Worm (Caenorhabditis elegans) whole organism, mixed stage, embryonic: Measurements from ENCODE around the gene ZK418.2.
"Not testable (repeated sequence)": the region's sequence is repeated elsewhere in the genome, so short reads cannot be mapped to it uniquely, and the experiment has no call there.

Source experiments
- M03D4.4 ChIP-seq: sonication (generic microtip); optimal IDR thresholded peaks from 2 replicates; lab custom pipeline; 2017; ENCODE audit warnings: mild to moderate bottlenecking, missing genetic modification characterization, missing compliant biosample characterization
- bed-3 ChIP-seq: fragments of 200-800 bp; sonication (Bioruptor generic); optimal IDR thresholded peaks from 3 replicates; lab custom pipeline; 2018; ENCODE audit warnings: mild to moderate bottlenecking, missing genetic modification characterization, moderate library complexity, missing compliant biosample characterization
- ceh-83 ChIP-seq: fragments of 200-800 bp; sonication (Bioruptor generic); optimal IDR thresholded peaks from 2 replicates; lab custom pipeline; 2018; ENCODE audit warnings: mild to moderate bottlenecking, missing genetic modification characterization, missing compliant biosample characterization
- ces-1 ChIP-seq: fragments of 150-350 bp; optimal IDR thresholded peaks from 2 replicates; lab custom pipeline; 2014; ENCODE audit warnings: missing biosample characterization, missing genetic modification reagents, missing genetic modification characterization
- drap-1 ChIP-seq: fragments of 200-800 bp; sonication (Bioruptor generic); optimal IDR thresholded peaks from 3 replicates; lab custom pipeline; 2018; ENCODE audit warnings: mild to moderate bottlenecking, missing genetic modification characterization, missing compliant biosample characterization
- elt-1 ChIP-seq: sonication (generic microtip); optimal IDR thresholded peaks from 2 replicates; lab custom pipeline; 2017; ENCODE audit warnings: missing genetic modification characterization, mild to moderate bottlenecking, missing compliant biosample characterization, antibody characterized with exemption, moderate library complexity, borderline replicate concordance; ENCODE audit not compliant: insufficient read depth
- elt-3 ChIP-seq: fragments of 150-350 bp; optimal IDR thresholded peaks from 2 replicates; lab custom pipeline; 2014; ENCODE audit warnings: missing biosample characterization, missing genetic modification characterization
- ham-2 ChIP-seq: fragments of 200-800 bp; sonication (Bioruptor generic); optimal IDR thresholded peaks from 2 replicates; lab custom pipeline; 2018; ENCODE audit warnings: mild to moderate bottlenecking, missing genetic modification characterization, missing compliant biosample characterization
- hlh-1 ChIP-seq: fragments of 150-350 bp; optimal IDR thresholded peaks from 2 replicates; lab custom pipeline; 2014; ENCODE audit warnings: missing biosample characterization, missing genetic modification reagents, missing genetic modification characterization
- lin-13 ChIP-seq: fragments of 150-350 bp; optimal IDR thresholded peaks from 2 replicates; lab custom pipeline; 2014; ENCODE audit warnings: missing biosample characterization, missing genetic modification characterization
- lin-32 ChIP-seq: fragments of 200-800 bp; sonication (Bioruptor generic); optimal IDR thresholded peaks from 2 replicates; lab custom pipeline; 2018; ENCODE audit warnings: mild to moderate bottlenecking, missing genetic modification characterization, missing compliant biosample characterization
- lsy-2 ChIP-seq: fragments of 150-350 bp; optimal IDR thresholded peaks from 2 replicates; lab custom pipeline; 2014; ENCODE audit warnings: missing biosample characterization, missing genetic modification characterization
- mab-5 ChIP-seq: fragments of 150-350 bp; optimal IDR thresholded peaks from 2 replicates; lab custom pipeline; 2014; ENCODE audit warnings: missing biosample characterization, missing genetic modification characterization
- mep-1 ChIP-seq: fragments of 150-350 bp; optimal IDR thresholded peaks from 2 replicates; lab custom pipeline; 2017; ENCODE audit warnings: missing biosample characterization, missing genetic modification reagents, missing genetic modification characterization, inconsistent platforms
- mls-2 ChIP-seq: sonication (generic microtip); optimal IDR thresholded peaks from 2 replicates; lab custom pipeline; 2016; ENCODE audit warnings: mild to moderate bottlenecking, missing genetic modification characterization, moderate library complexity, missing compliant biosample characterization
- nhr-12 ChIP-seq: fragments of 150-350 bp; optimal IDR thresholded peaks from 2 replicates; lab custom pipeline; 2014; ENCODE audit warnings: missing biosample characterization, missing genetic modification characterization
- nhr-237 ChIP-seq: fragments of 150-350 bp; optimal IDR thresholded peaks from 2 replicates; lab custom pipeline; 2014; ENCODE audit warnings: missing biosample characterization, missing genetic modification characterization
- nhr-28 ChIP-seq: fragments of 150-350 bp; optimal IDR thresholded peaks from 2 replicates; lab custom pipeline; 2014; ENCODE audit warnings: missing biosample characterization, missing genetic modification characterization
- nhr-76 ChIP-seq: sonication (generic microtip); optimal IDR thresholded peaks from 2 replicates; lab custom pipeline; 2017; ENCODE audit warnings: missing biosample characterization, missing genetic modification characterization
- snpc-4 ChIP-seq: fragments of 150-350 bp; optimal IDR thresholded peaks from 2 replicates; lab custom pipeline; 2014; ENCODE audit warnings: missing biosample characterization, missing genetic modification characterization
- sptf-1 ChIP-seq: sonication (generic microtip); optimal IDR thresholded peaks from 2 replicates; lab custom pipeline; 2017; ENCODE audit warnings: mild to moderate bottlenecking, missing genetic modification characterization, moderate library complexity, missing compliant biosample characterization
- tbx-8 ChIP-seq: fragments of 200-800 bp; sonication (Bioruptor generic); optimal IDR thresholded peaks from 2 replicates; lab custom pipeline; 2018; ENCODE audit warnings: mild to moderate bottlenecking, missing genetic modification characterization, moderate library complexity, missing compliant biosample characterization
- unc-120 ChIP-seq: sonication (generic microtip); optimal IDR thresholded peaks from 2 replicates; lab custom pipeline; 2017; ENCODE audit warnings: missing genetic modification characterization, missing compliant biosample characterization; ENCODE audit not compliant: poor library complexity, severe bottlenecking
- unc-39 ChIP-seq: fragments of 150-350 bp; optimal IDR thresholded peaks from 2 replicates; lab custom pipeline; 2014; ENCODE audit warnings: missing biosample characterization, missing genetic modification characterization
- unc-62 ChIP-seq: fragments of 150-350 bp; optimal IDR thresholded peaks from 2 replicates; lab custom pipeline; 2014; ENCODE audit warnings: missing biosample characterization, missing genetic modification reagents, missing genetic modification characterization
- ztf-11 ChIP-seq: fragments of 150-350 bp; optimal IDR thresholded peaks from 2 replicates; lab custom pipeline; 2014; ENCODE audit warnings: missing biosample characterization, missing genetic modification characterization

ZK418.2 gene

ce11 chrIII:7128601-7129000 lies 37.5 kb downstream of the ZK418.2 start, which contains the start of gene viro-2:
TSS of gene viro-2 (plus strand) at chrIII:7128901.
- not testable (repeated sequence) for TF ChIP-seq unc-39 (tag; lab: Kevin White, UChicago); lsy-2 (tag; lab: Kevin White, UChicago); elt-3

- TF ChIP-seq tbx-8 (GFP tag; lab: Kevin White, UChicago): no peak
- TF ChIP-seq ham-2 (GFP tag; lab: Kevin White, UChicago): no peak
- TF ChIP-seq nhr-12 (tag; lab: Kevin White, UChicago): no peak
- TF ChIP-seq ces-1 (GFP tag; lab: Kevin White, UChicago): peak; percentile 27
- TF ChIP-seq, all 35 proteins: peak for 1
Measured at ce11 chrIII:7133559-7133958, 42.4 kb downstream of the ZK418.2 start, which contains the start of the genes pot-1 and ggtb-1. TSS of gene pot-1 (minus strand) at chrIII:7133678. TSS of gene ggtb-1 (plus strand) at chrIII:7133766.

ce11 chrIII:7136015-7136414 lies 44.9 kb downstream of the ZK418.2 start, which contains the start of gene B0280.17:
TSS of gene B0280.17 (minus strand) at chrIII:7136115.
- TF ChIP-seq nhr-12 (tag; lab: Kevin White, UChicago) (no peak), M03D4.4 (tag; lab: Kevin White, UChicago) (no peak), elt-1 (tag; lab: Kevin White, UChicago) (no peak), sptf-1 (tag; lab: Kevin White, UChicago) (no peak), mab-5 (tag; lab: Kevin White, UChicago) (no peak), nhr-237 (tag; lab: Kevin White, UChicago) (no peak), elt-3 (no peak), nhr-76 (tag; lab: Kevin White, UChicago) (no peak), ceh-83 (GFP tag; lab: Kevin White, UChicago) (no peak), snpc-4 (no peak), mls-2 (tag; lab: Kevin White, UChicago) (no peak), unc-39 (tag; lab: Kevin White, UChicago) (no peak), unc-62 (no peak)

ce11 chrIII:7138178-7138577 lies 47.0 kb downstream of the ZK418.2 start, which contains the start of gene B0280.11:
TSS of gene B0280.11 (minus strand) at chrIII:7138278.
- TF ChIP-seq elt-3 (no peak), unc-120 (no peak), drap-1 (GFP tag; lab: Kevin White, UChicago) (no peak), nhr-28 (tag; lab: Kevin White, UChicago) (no peak), lin-32 (GFP tag; lab: Kevin White, UChicago) (no peak), sptf-1 (tag; lab: Kevin White, UChicago) (no peak), bed-3 (no peak), lin-13 (tag; lab: Kevin White, UChicago) (no peak), elt-1 (tag; lab: Kevin White, UChicago) (no peak)

ce11 chrIII:7140228-7140710 lies 49.1 kb downstream of the ZK418.2 start:
- TF ChIP-seq ceh-83 (GFP tag; lab: Kevin White, UChicago) (peak; percentile 74), lin-32 (GFP tag; lab: Kevin White, UChicago) (no peak), lin-13 (tag; lab: Kevin White, UChicago) (no peak), elt-3 (no peak), elt-1 (tag; lab: Kevin White, UChicago) (no peak), ztf-11 (tag; lab: Kevin White, UChicago) (no peak)

- TF ChIP-seq mep-1 (no peak), mls-2 (tag; lab: Kevin White, UChicago) (no peak), hlh-1 (tag; lab: Kevin White, UChicago) (peak; percentile 19)
Measured at ce11 chrIII:7141285-7141715, 50.2 kb downstream of the ZK418.2 start.

ce11 chrIII:7142172-7142601 lies 51.0 kb downstream of the ZK418.2 start:
- TF ChIP-seq drap-1 (GFP tag; lab: Kevin White, UChicago): no peak
- TF ChIP-seq ces-1 (GFP tag; lab: Kevin White, UChicago): peak; percentile 5
